Worm (Caenorhabditis elegans): ENCODE data around the gene Y111B2A.21.

Y111B2A.21 gene

ce11 chrIII:12714266-12714665 lies 32.0 kb upstream of the Y111B2A.21 start, which contains the start of gene ssl-1:
Gene ssl-1, plus strand, starts transcription at chrIII:12714566.
- TF ChIP-seq jun-1 (tag; optimal IDR thresholded peaks at IDR 0.05): no peak
- no peak for TF ChIP-seq lin-39 (tag; optimal IDR thresholded peaks at IDR 0.05)
- no peak for TF ChIP-seq mdt-29 (GFP tag; IDR thresholded peaks at IDR 0.05)
- no peak for TF ChIP-seq ceh-62 (tag; optimal IDR thresholded peaks at IDR 0.05)
- TF ChIP-seq F49E8.2 (tag; optimal IDR thresholded peaks at IDR 0.05; ENCODE audit: borderline replicate concordance): no peak

- no peak for TF ChIP-seq php-3 (GFP tag; IDR thresholded peaks at IDR 0.05)
- TF ChIP-seq mdl-1 (tag; optimal IDR thresholded peaks at IDR 0.05): no peak
- no peak for TF ChIP-seq nhr-10 (tag; optimal IDR thresholded peaks at IDR 0.05)
- TF ChIP-seq set-16 (GFP tag; IDR thresholded peaks at IDR 0.05): peak; percentile 85
- no peak for TF ChIP-seq jun-1 (tag; optimal IDR thresholded peaks at IDR 0.05)
- TF ChIP-seq dpl-1 (GFP tag; optimal IDR thresholded peaks at IDR 0.05): no peak
- no peak for TF ChIP-seq T26A8.4 (GFP tag; IDR thresholded peaks at IDR 0.05)
- no peak for TF ChIP-seq pha-4 (GFP tag; IDR thresholded peaks at IDR 0.05)
- no peak for TF ChIP-seq pha-4 (tag; optimal IDR thresholded peaks at IDR 0.05)
Measured at ce11 chrIII:12728149-12728548, 18.1 kb upstream of the Y111B2A.21 start.

DNA sequence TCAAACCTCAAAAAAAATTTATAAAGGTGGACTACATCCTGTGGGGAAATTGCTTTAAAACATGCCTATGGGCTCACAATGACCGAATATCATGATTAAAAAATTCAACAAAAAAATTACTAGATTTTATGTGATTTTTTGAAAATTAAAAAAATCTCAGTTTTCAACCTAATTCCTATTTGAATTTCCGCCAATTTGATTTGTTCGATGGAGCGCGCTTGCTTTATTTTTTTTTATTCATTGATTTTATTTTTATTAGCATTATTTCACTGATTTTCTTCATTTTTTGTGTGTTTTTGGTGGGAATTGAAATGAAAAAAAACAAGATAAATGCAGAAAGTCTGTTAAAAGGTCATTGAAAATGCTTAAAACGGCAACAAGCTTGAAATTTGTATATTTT lies 7.3 kb upstream of the Y111B2A.21 start:
- no peak for TF ChIP-seq skn-1 (tag; optimal IDR thresholded peaks at IDR 0.05)
- TF ChIP-seq fkh-10 (GFP tag; optimal IDR thresholded peaks at IDR 0.05): no peak
- no peak for TF ChIP-seq lin-38 (GFP tag; IDR thresholded peaks at IDR 0.05)
- no peak for TF ChIP-seq ceh-62 (tag; optimal IDR thresholded peaks at IDR 0.05)
- TF ChIP-seq Y48G9A.11 (GFP tag; IDR thresholded peaks at IDR 0.05): no peak
- no peak for TF ChIP-seq ZK546.5 (tag; optimal IDR thresholded peaks at IDR 0.05)
- no peak for TF ChIP-seq nhr-102 (tag; optimal IDR thresholded peaks at IDR 0.05)

ce11 chrIII:12740313-12740712 lies 5.9 kb upstream of the Y111B2A.21 start:
- TF ChIP-seq cey-2 (tag; optimal IDR thresholded peaks at IDR 0.05; ENCODE audit: borderline replicate concordance, insufficient read depth) (no peak), dpl-1 (GFP tag; optimal IDR thresholded peaks at IDR 0.05) (no peak), dve-1 (tag; optimal IDR thresholded peaks at IDR 0.05; ENCODE audit: insufficient read depth) (no peak), mdt-29 (GFP tag; IDR thresholded peaks at IDR 0.05) (no peak), spr-3 (GFP tag; optimal IDR thresholded peaks at IDR 0.05) (no peak), ceh-32 (tag; optimal IDR thresholded peaks at IDR 0.05; ENCODE audit: poor library complexity) (no peak), F26F4.8 (GFP tag; conservative IDR thresholded peaks at IDR 0.05) (no peak), Y48G9A.11 (GFP tag; IDR thresholded peaks at IDR 0.05) (no peak), lir-3 (tag; optimal IDR thresholded peaks at IDR 0.05) (no peak), nhr-102 (tag; optimal IDR thresholded peaks at IDR 0.05) (no peak), T20F7.1 (GFP tag; optimal IDR thresholded peaks at IDR 0.05) (no peak), vab-7 (GFP tag; IDR thresholded peaks at IDR 0.05) (no peak), D1046.2 (GFP tag; IDR thresholded peaks at IDR 0.05) (no peak), zfp-3 (GFP tag; conservative IDR thresholded peaks at IDR 0.05) (no peak)

DNA sequence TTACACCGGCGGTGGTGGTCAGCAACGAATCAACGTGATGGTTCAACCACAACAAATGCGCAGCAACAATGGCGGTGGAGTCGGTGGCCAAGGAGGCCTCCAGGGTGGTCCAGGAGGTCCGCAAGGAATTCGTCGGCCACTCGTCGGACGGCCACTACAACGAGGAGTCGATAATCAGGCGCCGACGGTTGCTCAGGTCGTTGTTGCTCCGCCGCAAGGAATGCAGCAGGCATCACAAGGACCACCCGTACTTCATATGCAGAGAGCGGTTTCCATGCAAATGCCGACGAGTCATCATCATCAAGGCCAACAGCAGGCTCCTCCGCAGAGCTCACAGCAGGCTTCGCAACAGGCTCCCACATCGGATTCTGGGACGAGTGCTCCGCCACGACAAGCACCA lies 2.7 kb upstream of the Y111B2A.21 start:
- TF ChIP-seq set-16 (GFP tag; IDR thresholded peaks at IDR 0.05) (peak; percentile 88), php-3 (GFP tag; IDR thresholded peaks at IDR 0.05) (0 out of 2 replicates have a peak, but pooled peaks have one; percentile 21), T26A8.4 (GFP tag; IDR thresholded peaks at IDR 0.05) (no peak), madf-5 (GFP tag; IDR thresholded peaks at IDR 0.05) (no peak), daf-12 (tag; optimal IDR thresholded peaks at IDR 0.05) (no peak)

DNA sequence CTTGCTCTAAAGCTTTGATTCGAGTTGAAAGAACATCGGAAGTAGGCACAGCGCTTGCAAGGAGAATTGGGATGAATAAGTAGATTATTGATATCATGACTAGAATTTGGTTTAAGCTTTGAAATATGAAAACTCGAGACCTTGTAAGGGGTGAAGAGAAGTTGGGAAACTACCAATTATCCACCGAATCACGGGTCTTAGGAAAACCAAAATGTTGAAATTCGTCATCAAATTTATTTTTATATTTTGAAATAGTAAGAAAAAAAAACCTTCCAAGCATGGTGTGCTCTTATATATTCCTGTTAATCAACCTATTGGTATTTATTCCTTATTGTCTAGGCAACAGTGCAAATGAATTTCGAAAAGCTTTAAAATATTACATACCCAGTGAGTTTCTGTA lies 4.6 kb downstream of the Y111B2A.21 start, which contains the start of the genes irld-60 and irld-20:
Gene irld-60 (minus strand): TSS at position 101 of the 400 bp plus-strand sequence.
Gene irld-20 (plus strand): TSS at position 279 of the 400 bp plus-strand sequence.
- no peak for TF ChIP-seq lin-39 (tag; optimal IDR thresholded peaks at IDR 0.05)
- no peak for TF ChIP-seq zfp-2 (tag; optimal IDR thresholded peaks at IDR 0.05)
- no peak for TF ChIP-seq daf-19 (GFP tag; conservative IDR thresholded peaks at IDR 0.05)
- no peak for TF ChIP-seq ama-1 (optimal IDR thresholded peaks at IDR 0.05)
- TF ChIP-seq nhr-237 (tag; optimal IDR thresholded peaks at IDR 0.05): no peak
- TF ChIP-seq daf-8 (GFP tag; IDR thresholded peaks at IDR 0.05): no peak
- no peak for TF ChIP-seq sdz-12 (GFP tag; optimal IDR thresholded peaks at IDR 0.05)
- TF ChIP-seq hlh-30 (tag; optimal IDR thresholded peaks at IDR 0.05; ENCODE audit: insufficient read depth): no peak
- TF ChIP-seq cey-2 (tag; optimal IDR thresholded peaks at IDR 0.05; ENCODE audit: borderline replicate concordance, insufficient read depth): no peak
- no peak for TF ChIP-seq pqm-1 (tag; optimal IDR thresholded peaks at IDR 0.05)
- TF ChIP-seq ctbp-1 (GFP tag; IDR thresholded peaks at IDR 0.05): no peak
- TF ChIP-seq unc-62 (GFP tag; optimal IDR thresholded peaks at IDR 0.05 in 1 of 2): no peak
- no peak for TF ChIP-seq unc-62 (tag; optimal IDR thresholded peaks at IDR 0.05)
- TF ChIP-seq tag-97 (GFP tag; IDR thresholded peaks at IDR 0.05): no peak
- no peak for TF ChIP-seq nhr-11 (tag; optimal IDR thresholded peaks at IDR 0.05)

Measured in whole organism, L4 larva.